Fruit fly (Drosophila melanogaster) whole organism, embryonic: ENCODE measurements around the gene CG31223.

Experiments
- C15 ChIP-seq: fragments of 200-800 bp; sonication (Bioruptor generic); IDR thresholded peaks from 3 replicates; pipeline ENCODE4 v1.3.6; 2022; ENCODE audit warnings: missing biosample characterization, missing genetic modification characterization
- CG10462 ChIP-seq: fragments of 200-800 bp; sonication (Bioruptor generic); optimal IDR thresholded peaks from 2 replicates; lab custom pipeline; 2016; ENCODE audit warnings: missing biosample characterization, missing genetic modification characterization
- CG11456 ChIP-seq: fragments of 200-800 bp; sonication (Bioruptor generic); IDR thresholded peaks from 3 replicates; pipeline ENCODE4 v1.3.6; 2022; ENCODE audit warnings: missing biosample characterization, missing genetic modification characterization
- CG12391 ChIP-seq: fragments of 200-800 bp; sonication (Bioruptor generic); optimal IDR thresholded peaks from 3 replicates; lab custom pipeline; 2018; ENCODE audit warnings: missing biosample characterization, mild to moderate bottlenecking, missing genetic modification characterization, moderate library complexity
- CG15269 ChIP-seq: fragments of 200-800 bp; sonication (Bioruptor generic); optimal IDR thresholded peaks from 2 replicates; lab custom pipeline; 2018; ENCODE audit warnings: missing biosample characterization, mild to moderate bottlenecking, missing genetic modification characterization, moderate library complexity
- CG1602 ChIP-seq: fragments of 200-800 bp; sonication (Bioruptor generic); optimal IDR thresholded peaks from 3 replicates; lab custom pipeline; 2016; ENCODE audit warnings: missing biosample characterization, missing genetic modification characterization
- CG1603 ChIP-seq: fragments of 200-800 bp; sonication (Bioruptor generic); optimal IDR thresholded peaks from 2 replicates; lab custom pipeline; 2019; ENCODE audit warnings: missing biosample characterization, mild to moderate bottlenecking, missing genetic modification characterization, moderate library complexity
- CG17361 ChIP-seq: fragments of 200-800 bp; sonication (Bioruptor generic); IDR thresholded peaks from 3 replicates; pipeline ENCODE4 v1.3.6; 2022; ENCODE audit warnings: missing biosample characterization, missing genetic modification characterization
- CG3065 ChIP-seq: fragments of 200-800 bp; sonication (Bioruptor generic); optimal IDR thresholded peaks from 2 replicates; lab custom pipeline; 2016; ENCODE audit warnings: missing biosample characterization, missing genetic modification characterization
- CG31388 ChIP-seq: fragments of 200-800 bp; sonication (Bioruptor generic); optimal IDR thresholded peaks from 2 replicates; lab custom pipeline; 2016; ENCODE audit warnings: missing biosample characterization, missing genetic modification characterization
- CG7987 ChIP-seq: fragments of 200-800 bp; sonication (Bioruptor generic); optimal IDR thresholded peaks from 2 replicates; lab custom pipeline; 2018; ENCODE audit warnings: missing biosample characterization, mild to moderate bottlenecking, missing genetic modification characterization, moderate library complexity
- CG9727 ChIP-seq: fragments of 200-800 bp; sonication (Bioruptor generic); optimal IDR thresholded peaks from 3 replicates; lab custom pipeline; 2017; ENCODE audit warnings: missing biosample characterization, mild to moderate bottlenecking, missing genetic modification characterization
- CG9797 ChIP-seq: fragments of 200-800 bp; sonication (Bioruptor generic); optimal IDR thresholded peaks from 3 replicates; lab custom pipeline; 2018; ENCODE audit warnings: missing biosample characterization, mild to moderate bottlenecking, missing genetic modification characterization
- CG9876 ChIP-seq: fragments of 200-800 bp; sonication (Bioruptor generic); optimal IDR thresholded peaks from 2 replicates; lab custom pipeline; 2016; ENCODE audit warnings: missing biosample characterization, missing genetic modification characterization
- CkIIα-i1 ChIP-seq: fragments of 200-800 bp; sonication (Bioruptor generic); IDR thresholded peaks from 2 replicates; pipeline ENCODE4 v1.3.6; 2022; ENCODE audit warnings: missing biosample characterization, missing genetic modification characterization
- Dad ChIP-seq: fragments of 200-800 bp; sonication (Bioruptor generic); optimal IDR thresholded peaks from 3 replicates; lab custom pipeline; 2016; ENCODE audit warnings: missing biosample characterization, missing genetic modification characterization
- Doc2 ChIP-seq: fragments of 200-800 bp; sonication (Bioruptor generic); IDR thresholded peaks from 2 replicates; pipeline ENCODE4 v1.3.6; 2022; ENCODE audit warnings: missing biosample characterization, missing genetic modification characterization
- Ets65A ChIP-seq: fragments of 200-800 bp; sonication (Bioruptor generic); peaks from one replicate; lab custom pipeline; 2016; ENCODE audit warnings: missing biosample characterization, missing genetic modification characterization
- GATAe ChIP-seq: fragments of 200-800 bp; sonication (Bioruptor generic); conservative IDR thresholded peaks from 2 replicates; pipeline ENCODE4 v1.3.6; 2022; ENCODE audit warnings: missing biosample characterization, missing genetic modification characterization
- HLH4C ChIP-seq: fragments of 200-800 bp; sonication (Bioruptor generic); IDR thresholded peaks from 3 replicates; pipeline ENCODE4 v1.3.6; 2022; ENCODE audit warnings: missing biosample characterization, missing genetic modification characterization; ENCODE audit not compliant: partially characterized antibody
- Jarid2 ChIP-seq: fragments of 200-800 bp; sonication (Bioruptor generic); optimal IDR thresholded peaks from 3 replicates; lab custom pipeline; 2017; ENCODE audit warnings: mild to moderate bottlenecking, missing biosample characterization, missing genetic modification reagents, missing genetic modification characterization
- MTF-1 ChIP-seq: fragments of 200-800 bp; sonication (Bioruptor generic); optimal IDR thresholded peaks from 2 replicates; lab custom pipeline; 2018; ENCODE audit warnings: missing biosample characterization, mild to moderate bottlenecking, missing genetic modification characterization, borderline replicate concordance
- Mad ChIP-seq: fragments of 200-800 bp; sonication (Bioruptor generic); optimal IDR thresholded peaks from 2 replicates; lab custom pipeline; 2016; ENCODE audit warnings: missing biosample characterization, missing genetic modification characterization
- Vsx1 ChIP-seq: fragments of 200-800 bp; sonication (Bioruptor generic); optimal IDR thresholded peaks from 2 replicates; lab custom pipeline; 2017; ENCODE audit warnings: missing biosample characterization, mild to moderate bottlenecking, missing genetic modification characterization, missing genetic modification reagents
- abd-A ChIP-seq: fragments of 200-800 bp; sonication (Bioruptor generic); optimal IDR thresholded peaks from 3 replicates; lab custom pipeline; 2019; ENCODE audit warnings: missing biosample characterization, mild to moderate bottlenecking, missing genetic modification characterization, moderate library complexity
- aop ChIP-seq: fragments of 200-800 bp; sonication (Bioruptor generic); IDR thresholded peaks from 2 replicates; pipeline ENCODE4 v1.3.6; 2022; ENCODE audit warnings: missing biosample characterization, missing genetic modification characterization
- corto ChIP-seq: fragments of 200-800 bp; sonication (Bioruptor generic); optimal IDR thresholded peaks from 2 replicates; lab custom pipeline; 2016; ENCODE audit warnings: missing biosample characterization, mild to moderate bottlenecking, missing genetic modification characterization, moderate library complexity
- dmrt11E ChIP-seq: fragments of 200-800 bp; sonication (Bioruptor generic); optimal IDR thresholded peaks from 3 replicates; lab custom pipeline; 2018; ENCODE audit warnings: missing biosample characterization, mild to moderate bottlenecking, missing genetic modification characterization, moderate library complexity
- fd64A ChIP-seq: fragments of 200-800 bp; sonication (Bioruptor generic); optimal IDR thresholded peaks from 3 replicates; lab custom pipeline; 2018; ENCODE audit warnings: missing biosample characterization, mild to moderate bottlenecking, missing genetic modification characterization
- gce ChIP-seq: fragments of 200-800 bp; sonication (Bioruptor generic); IDR thresholded peaks from 3 replicates; pipeline ENCODE4 v1.3.6; 2022; ENCODE audit warnings: missing biosample characterization, missing genetic modification characterization
- gro ChIP-seq: fragments of 200-800 bp; sonication (Bioruptor generic); optimal IDR thresholded peaks from 2 replicates; lab custom pipeline; 2016; ENCODE audit warnings: missing biosample characterization, missing genetic modification characterization
- jigr1 ChIP-seq: fragments of 200-800 bp; sonication (Bioruptor generic); IDR thresholded peaks from 3 replicates; pipeline ENCODE4 v1.3.6; 2022; ENCODE audit warnings: missing biosample characterization, missing genetic modification characterization
- ken ChIP-seq: fragments of 200-800 bp; sonication (Bioruptor generic); IDR thresholded peaks from 3 replicates; pipeline ENCODE4 v1.3.6; 2022; ENCODE audit warnings: missing biosample characterization, missing genetic modification characterization
- lilli ChIP-seq: fragments of 200-800 bp; sonication (Bioruptor generic); optimal IDR thresholded peaks from 3 replicates; lab custom pipeline; 2016; ENCODE audit warnings: missing biosample characterization, missing genetic modification characterization
- nau ChIP-seq: fragments of 200-800 bp; sonication (Bioruptor generic); optimal IDR thresholded peaks from 3 replicates; lab custom pipeline; 2017; ENCODE audit warnings: missing biosample characterization, mild to moderate bottlenecking, missing genetic modification characterization, missing genetic modification reagents
- nmo ChIP-seq: fragments of 200-800 bp; sonication (Bioruptor generic); optimal IDR thresholded peaks from 2 replicates; lab custom pipeline; 2018; ENCODE audit warnings: missing biosample characterization, mild to moderate bottlenecking, missing genetic modification characterization, moderate library complexity
- oc ChIP-seq: fragments of 200-800 bp; sonication (Bioruptor generic); optimal IDR thresholded peaks from 2 replicates; lab custom pipeline; 2018; ENCODE audit warnings: missing biosample characterization, mild to moderate bottlenecking, missing genetic modification characterization, moderate library complexity
- pros ChIP-seq: fragments of 200-800 bp; sonication (Bioruptor generic); optimal IDR thresholded peaks from 3 replicates; lab custom pipeline; 2019; ENCODE audit warnings: missing biosample characterization, mild to moderate bottlenecking, missing genetic modification characterization, moderate library complexity
- psq ChIP-seq: fragments of 200-800 bp; sonication (Bioruptor generic); optimal IDR thresholded peaks from 2 replicates; lab custom pipeline; 2017; ENCODE audit warnings: missing biosample characterization, missing genetic modification characterization
- sim ChIP-seq: fragments of 200-800 bp; sonication (Bioruptor generic); IDR thresholded peaks from 2 replicates; pipeline ENCODE4 v1.3.6; 2022; ENCODE audit warnings: missing biosample characterization, missing genetic modification characterization
- slou ChIP-seq: fragments of 200-800 bp; sonication (Bioruptor generic); optimal IDR thresholded peaks from 3 replicates; lab custom pipeline; 2016; ENCODE audit warnings: missing biosample characterization, missing genetic modification characterization
- so ChIP-seq: fragments of 200-800 bp; sonication (Bioruptor generic); IDR thresholded peaks from 3 replicates; pipeline ENCODE4 v1.3.6; 2022; ENCODE audit warnings: missing biosample characterization, missing genetic modification characterization
- stc ChIP-seq: fragments of 200-800 bp; sonication (Bioruptor generic); IDR thresholded peaks from 2 replicates; pipeline ENCODE4 v1.3.6; 2022; ENCODE audit warnings: missing biosample characterization, missing genetic modification characterization
- tgo ChIP-seq: fragments of 200-800 bp; sonication (Bioruptor generic); IDR thresholded peaks from 3 replicates; pipeline ENCODE4 v1.3.6; 2022; ENCODE audit warnings: missing biosample characterization, missing genetic modification characterization
- tin ChIP-seq: fragments of 200-800 bp; sonication (Bioruptor generic); optimal IDR thresholded peaks from 3 replicates; lab custom pipeline; 2016; ENCODE audit warnings: missing biosample characterization, missing genetic modification characterization
- trh ChIP-seq: fragments of 200-800 bp; sonication (Bioruptor generic); optimal IDR thresholded peaks from 2 replicates; lab custom pipeline; 2016; ENCODE audit warnings: missing biosample characterization, missing genetic modification characterization
- twi ChIP-seq: fragments of 200-800 bp; optimal IDR thresholded peaks from 2 replicates; lab custom pipeline; 2019; ENCODE audit warnings: missing biosample characterization, mild to moderate bottlenecking, missing genetic modification characterization, moderate library complexity
- usp ChIP-seq: fragments of >200 bp; optimal IDR thresholded peaks from 2 replicates; lab custom pipeline; 2017; ENCODE audit warnings: missing biosample characterization, missing genetic modification characterization
- vvl ChIP-seq: fragments of 200-800 bp; sonication (Bioruptor generic); IDR thresholded peaks from 2 replicates; pipeline ENCODE4 v1.3.6; 2022; ENCODE audit warnings: missing biosample characterization, missing genetic modification characterization
- wek ChIP-seq: fragments of 200-800 bp; sonication (Bioruptor generic); optimal IDR thresholded peaks from 3 replicates; lab custom pipeline; 2018; ENCODE audit warnings: missing biosample characterization, mild to moderate bottlenecking, missing genetic modification characterization, moderate library complexity

CG31223 gene

DNA sequence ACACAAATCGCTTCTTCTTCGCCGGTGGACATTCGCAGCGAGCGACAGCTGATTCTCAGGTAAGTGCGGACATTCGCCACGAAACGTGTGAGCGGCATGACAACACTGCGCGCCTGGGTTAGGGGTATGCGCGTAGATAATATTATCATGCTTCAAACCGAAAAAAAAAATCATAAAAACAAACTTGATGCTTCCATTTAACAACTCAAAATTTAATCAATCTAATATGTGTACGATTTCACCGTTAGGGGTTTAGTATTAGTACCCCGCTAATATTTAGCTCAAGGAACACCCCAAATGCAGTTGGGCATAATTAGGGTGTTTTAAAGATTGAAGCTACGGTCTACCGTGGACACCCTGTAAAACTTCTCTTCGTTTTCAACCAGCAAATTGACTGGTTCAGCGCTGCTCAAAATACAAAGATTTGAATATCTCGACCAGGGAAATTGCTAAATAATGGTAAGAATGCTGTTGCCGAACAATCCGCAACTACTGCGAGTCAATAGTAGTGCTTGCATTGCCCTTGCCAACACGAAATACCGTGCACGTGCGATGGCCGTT lies 9.0 kb upstream of the CG31223 start, which contains the start of the genes CG17271 and RpS20 (continued):
- TF ChIP-seq Ets65A = peak; percentile 99
- TF ChIP-seq pros (GFP tag; lab: Kevin White, UChicago) = no peak
- peak; percentile 65 for TF ChIP-seq abd-A (tag; lab: Kevin White, UChicago)
- TF ChIP-seq CG1603 (tag; lab: Kevin White, UChicago) = peak; percentile 91
- peak; percentile 78 for TF ChIP-seq twi
- TF ChIP-seq aop (GFP tag; lab: Robert Waterston, UW) = peak; percentile 76; the same call in 1 of the 2 replicates
- TF ChIP-seq CG3065 = peak; percentile 82
- TF ChIP-seq corto (GFP tag; lab: Kevin White, UChicago) = no peak
- peak; percentile 72 for TF ChIP-seq psq (GFP tag; lab: Kevin White, UChicago)
- no peak for TF ChIP-seq usp (GFP tag; lab: Kevin White, UChicago)
- peak; percentile 66 for TF ChIP-seq Jarid2 (GFP tag; lab: Kevin White, UChicago)
- TF ChIP-seq gce (GFP tag; lab: Robert Waterston, UW) = peak; percentile 82; the same call in 2 of the 3 replicates
- peak; percentile 27 for TF ChIP-seq fd64A (GFP tag; lab: Kevin White, UChicago)
- TF ChIP-seq CG7987 (GFP tag; lab: Kevin White, UChicago) = peak; percentile 76
- TF ChIP-seq CG12391 (tag; lab: Kevin White, UChicago) = peak; percentile 95
- peak; percentile 93 for TF ChIP-seq nmo
- TF ChIP-seq trh (GFP tag; lab: Kevin White, UChicago) = peak; percentile 85
- peak; percentile 78 for TF ChIP-seq CG31388
- TF ChIP-seq slou (GFP tag; lab: Kevin White, UChicago) = peak; percentile 80
- peak; percentile 91 for TF ChIP-seq CG9727 (GFP tag; lab: Kevin White, UChicago)
- peak; percentile 87 for TF ChIP-seq dmrt11E (tag; lab: Kevin White, UChicago)
- peak; percentile 89 for TF ChIP-seq ken (GFP tag; lab: Robert Waterston, UW)
- no peak for TF ChIP-seq CkIIα-i1 (GFP tag; lab: Robert Waterston, UW)
- peak; percentile 95 for TF ChIP-seq vvl (GFP tag; lab: Robert Waterston, UW)
- TF ChIP-seq sim (GFP tag; lab: Robert Waterston, UW) = peak; percentile 63
- TF ChIP-seq Dad (GFP tag; lab: Kevin White, UChicago) = peak; percentile 95
- peak; percentile 82 for TF ChIP-seq nau (GFP tag; lab: Kevin White, UChicago)
- no peak for TF ChIP-seq MTF-1 (GFP tag; lab: Kevin White, UChicago)
- peak; percentile 94 for TF ChIP-seq Mad (GFP tag; lab: Kevin White, UChicago)
- 0 out of 3 replicates have a peak, but pooled peaks have one; percentile 41 for TF ChIP-seq jigr1
- TF ChIP-seq Doc2 (GFP tag; lab: Robert Waterston, UW) = peak; percentile 61; the same call in 1 of the 2 replicates
- peak; percentile 67; the same call in 1 of the 3 replicates for TF ChIP-seq C15
- TF ChIP-seq tin (GFP tag; lab: Kevin White, UChicago) = peak; percentile 93
- TF ChIP-seq HLH4C (GFP tag; lab: Robert Waterston, UW) = no peak
- peak; percentile 100 for TF ChIP-seq wek (GFP tag; lab: Kevin White, UChicago)
- peak; percentile 79 for TF ChIP-seq stc (GFP tag; lab: Robert Waterston, UW)
- peak; percentile 90 for TF ChIP-seq CG17361 (GFP tag; lab: Robert Waterston, UW)
- TF ChIP-seq CG9797 = peak; percentile 88
- TF ChIP-seq CG9876 (GFP tag; lab: Kevin White, UChicago) = peak; percentile 95
- TF ChIP-seq oc (tag; lab: Kevin White, UChicago) = peak; percentile 75
- TF ChIP-seq lilli = peak; percentile 97
- peak; percentile 88 for TF ChIP-seq CG1602
- TF ChIP-seq Vsx1 (GFP tag; lab: Kevin White, UChicago) = peak; percentile 30
- TF ChIP-seq CG10462 (GFP tag; lab: Kevin White, UChicago) = peak; percentile 86
- peak; percentile 91 for TF ChIP-seq so (GFP tag; lab: Robert Waterston, UW)
- TF ChIP-seq GATAe (GFP tag; lab: Robert Waterston, UW) = peak; percentile 73
- peak; percentile 91 for TF ChIP-seq CG11456
- TF ChIP-seq tgo = peak; percentile 87
- TF ChIP-seq CG15269 (tag; lab: Kevin White, UChicago) = peak; percentile 83
- TF ChIP-seq gro (GFP tag; lab: Kevin White, UChicago) = peak; percentile 93
